Fruit fly (Drosophila melanogaster) whole organism: Measurements from ENCODE around the gene Npc2d.

ENCODE experiments used
- CG8478 ChIP-seq: fragments of >200 bp; optimal IDR thresholded peaks from 2 replicates; lab custom pipeline; 2018; ENCODE audit warnings: inconsistent platforms
- Dll ChIP-seq: fragments of >200 bp; optimal IDR thresholded peaks from 2 replicates; lab custom pipeline; 2017
- EcR ChIP-seq, 2 experiments: fragments of >200 bp; optimal IDR thresholded peaks; 2 replicates each; lab custom pipeline; 2017; ENCODE audit warnings: missing biosample characterization in 2 of 2, missing genetic modification characterization in 2 of 2, missing genetic modification reagents in 2 of 2
- pan ChIP-seq: fragments of >200 bp; optimal IDR thresholded peaks from 2 replicates; lab custom pipeline; 2017
- psq ChIP-seq: fragments of >200 bp; optimal IDR thresholded peaks from 2 replicates; lab custom pipeline; 2017
- usp ChIP-seq: fragments of >200 bp; optimal IDR thresholded peaks from 2 replicates; lab custom pipeline; 2017; ENCODE audit warnings: missing biosample characterization, missing genetic modification characterization, mixed read lengths

Gene Npc2d

dm6 chr3R:10042024-10042663, 13.7 kb downstream of the Npc2d start:
- TF ChIP-seq usp (GFP tag; lab: Kevin White, UChicago) (no peak), CG8478 (lab: Kevin White, UChicago) (no peak), EcR (GFP tag; optimal IDR thresholded peaks at IDR 0.05; lab: Kevin White, UChicago) (no peak), Dll (lab: Kevin White, UChicago) (no peak), psq (lab: Kevin White, UChicago) (no peak), pan (lab: Kevin White, UChicago) (no peak)

DNA sequence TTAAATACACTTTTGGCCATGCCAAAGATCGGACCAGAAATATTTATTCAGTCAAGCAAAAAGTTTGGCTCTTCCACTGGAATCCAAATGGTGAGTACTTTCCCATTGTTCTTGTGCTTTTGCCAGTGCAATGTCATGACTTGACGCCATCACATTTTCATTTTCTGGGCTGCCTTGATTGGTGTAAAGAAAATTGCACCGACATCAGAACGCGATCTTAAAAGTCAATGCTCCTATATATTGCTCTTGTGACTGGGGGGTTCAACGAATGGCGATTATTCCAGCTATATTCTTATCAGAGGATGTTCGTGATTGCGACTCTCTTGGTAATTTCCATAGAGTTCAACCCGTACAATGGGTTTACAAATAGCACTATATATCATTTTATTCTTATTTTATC, 15.4 kb downstream of the Npc2d start:
- TF ChIP-seq CG8478 (lab: Kevin White, UChicago) (no peak), pan (lab: Kevin White, UChicago) (no peak), EcR (GFP tag; optimal IDR thresholded peaks at IDR 0.05; lab: Kevin White, UChicago) (peak; percentile 57 to 64)

dm6 chr3R:10039188-10039587, 16.7 kb downstream of the Npc2d start:
- no peak for TF ChIP-seq psq (lab: Kevin White, UChicago)
- no peak for TF ChIP-seq pan (lab: Kevin White, UChicago)
- no peak for TF ChIP-seq Dll (lab: Kevin White, UChicago)
- no peak for TF ChIP-seq EcR (GFP tag; optimal IDR thresholded peaks at IDR 0.05; lab: Kevin White, UChicago)
- no peak for TF ChIP-seq CG8478 (lab: Kevin White, UChicago)
- TF ChIP-seq usp (GFP tag; lab: Kevin White, UChicago) = no peak

dm6 chr3R:10035765-10036164, 20.1 kb downstream of the Npc2d start:
- no peak for TF ChIP-seq CG8478 (lab: Kevin White, UChicago)
- no peak for TF ChIP-seq psq (lab: Kevin White, UChicago)
- TF ChIP-seq usp (GFP tag; lab: Kevin White, UChicago) = no peak
- no peak for TF ChIP-seq pan (lab: Kevin White, UChicago)
- no peak for TF ChIP-seq EcR (GFP tag; optimal IDR thresholded peaks at IDR 0.05; lab: Kevin White, UChicago)
- TF ChIP-seq Dll (lab: Kevin White, UChicago) = no peak

DNA sequence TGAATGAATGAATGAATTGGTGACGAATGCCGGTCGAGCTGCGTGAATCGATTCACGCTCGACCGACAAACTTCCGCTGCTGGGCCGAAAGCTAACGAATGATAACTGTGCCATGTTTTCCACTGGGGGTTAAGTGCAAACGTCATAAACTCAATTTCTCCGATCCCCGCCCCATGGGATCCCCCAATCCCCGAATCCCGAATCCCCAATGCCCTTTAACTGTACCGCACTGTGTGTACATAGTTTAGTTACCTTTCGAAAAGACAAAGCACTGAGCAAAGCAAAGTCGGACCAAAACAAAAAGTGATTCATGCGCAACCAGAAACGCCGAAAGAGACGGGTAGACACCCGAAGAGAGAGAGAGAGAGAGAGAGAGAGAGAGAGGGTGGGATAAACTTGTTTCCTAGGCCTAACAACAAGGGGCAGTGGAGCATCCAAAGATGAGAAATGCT, 20.9 kb downstream of the Npc2d start:
- no peak for TF ChIP-seq usp (GFP tag; lab: Kevin White, UChicago)
- no peak for TF ChIP-seq Dll (lab: Kevin White, UChicago)
- TF ChIP-seq CG8478 (lab: Kevin White, UChicago) = no peak
- no peak for TF ChIP-seq psq (lab: Kevin White, UChicago)
- no peak for TF ChIP-seq EcR (GFP tag; optimal IDR thresholded peaks at IDR 0.05; lab: Kevin White, UChicago)
- TF ChIP-seq pan (lab: Kevin White, UChicago) = no peak

- no peak for TF ChIP-seq psq (lab: Kevin White, UChicago)
- TF ChIP-seq usp (GFP tag; lab: Kevin White, UChicago) = no peak
- no peak for TF ChIP-seq CG8478 (lab: Kevin White, UChicago)
- no peak for TF ChIP-seq EcR (GFP tag; optimal IDR thresholded peaks at IDR 0.05; lab: Kevin White, UChicago)
- TF ChIP-seq pan (lab: Kevin White, UChicago) = no peak
- no peak for TF ChIP-seq Dll (lab: Kevin White, UChicago)
These were observed 22.7 kb downstream of the Npc2d start for dm6 chr3R:10032951-10033720.

- no peak for TF ChIP-seq CG8478 (lab: Kevin White, UChicago)
These were observed 24.4 kb downstream of the Npc2d start for dm6 chr3R:10031480-10031879.

DNA sequence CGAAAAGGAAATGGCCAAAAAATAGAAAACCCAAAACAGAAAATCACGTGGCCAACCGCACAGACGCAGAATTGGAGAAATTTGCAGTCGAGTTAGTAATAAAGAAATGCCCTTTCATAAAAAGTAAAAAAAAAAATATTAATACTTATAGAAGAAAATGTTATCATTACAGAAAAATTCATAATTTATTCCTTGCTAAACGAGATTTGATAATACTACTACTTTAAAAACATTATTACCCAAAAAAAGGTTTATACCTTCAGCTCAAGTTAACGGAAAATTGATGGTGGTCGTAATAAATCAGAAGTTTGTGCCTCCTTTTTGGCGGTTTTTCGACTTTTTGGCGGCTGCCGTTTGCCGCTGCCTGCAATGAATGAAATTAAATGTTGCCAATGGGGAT, 27.5 kb downstream of the Npc2d start:
- no peak for TF ChIP-seq psq (lab: Kevin White, UChicago)
- no peak for TF ChIP-seq Dll (lab: Kevin White, UChicago)
- no peak for TF ChIP-seq CG8478 (lab: Kevin White, UChicago)
- TF ChIP-seq EcR (GFP tag; optimal IDR thresholded peaks at IDR 0.05; lab: Kevin White, UChicago) = no peak
- no peak for TF ChIP-seq usp (GFP tag; lab: Kevin White, UChicago)
- TF ChIP-seq pan (lab: Kevin White, UChicago) = no peak

- TF ChIP-seq Dll (lab: Kevin White, UChicago) (no peak), usp (GFP tag; lab: Kevin White, UChicago) (no peak), pan (lab: Kevin White, UChicago) (no peak), psq (lab: Kevin White, UChicago) (no peak), CG8478 (lab: Kevin White, UChicago) (no peak), EcR (GFP tag; optimal IDR thresholded peaks at IDR 0.05; lab: Kevin White, UChicago) (no peak)
These were observed 30.8 kb downstream of the Npc2d start, which contains the start of gene CG31407 for dm6 chr3R:10025050-10025449. TSS of gene CG31407 (minus strand) at chr3R:10025150.

DNA sequence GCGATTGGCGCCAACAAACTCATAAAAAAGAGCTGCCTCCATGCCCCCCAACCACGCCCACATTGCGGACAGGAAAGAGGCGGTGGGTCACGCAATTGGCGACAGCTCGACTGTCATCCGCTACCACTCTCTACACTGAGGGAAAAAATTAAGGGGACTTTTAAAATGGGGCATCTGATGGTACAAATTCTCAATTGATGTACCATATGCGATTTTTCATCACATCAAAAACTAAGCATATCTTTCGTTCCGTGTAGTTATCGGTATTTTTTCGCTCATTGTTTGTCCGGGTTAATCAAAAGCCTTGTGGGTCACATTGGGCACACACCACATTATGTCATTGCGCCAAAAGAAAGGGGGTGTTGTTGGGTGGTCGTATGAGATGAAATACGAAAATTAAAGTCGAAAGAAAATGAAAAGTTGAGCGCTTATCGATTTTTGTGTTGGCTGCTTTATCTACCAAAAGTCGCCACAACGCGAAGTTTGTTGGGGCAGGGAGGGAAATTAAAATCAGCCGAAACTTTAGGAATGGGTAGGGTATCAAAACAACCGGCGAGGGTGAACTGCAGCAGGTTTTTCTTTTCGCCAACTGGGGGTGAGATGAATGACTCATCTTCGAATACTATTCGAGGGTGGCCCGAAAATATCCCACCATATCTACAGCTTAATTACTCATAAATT, 31.7 kb downstream of the Npc2d start:
- TF ChIP-seq psq (lab: Kevin White, UChicago) (no peak), EcR (GFP tag; optimal IDR thresholded peaks at IDR 0.05; lab: Kevin White, UChicago) (no peak), usp (GFP tag; lab: Kevin White, UChicago) (no peak), Dll (lab: Kevin White, UChicago) (no peak), pan (lab: Kevin White, UChicago) (no peak), CG8478 (lab: Kevin White, UChicago) (no peak)
